Fruit fly (Drosophila melanogaster): ENCODE data around the gene CG15824.

Gene CG15824

DNA sequence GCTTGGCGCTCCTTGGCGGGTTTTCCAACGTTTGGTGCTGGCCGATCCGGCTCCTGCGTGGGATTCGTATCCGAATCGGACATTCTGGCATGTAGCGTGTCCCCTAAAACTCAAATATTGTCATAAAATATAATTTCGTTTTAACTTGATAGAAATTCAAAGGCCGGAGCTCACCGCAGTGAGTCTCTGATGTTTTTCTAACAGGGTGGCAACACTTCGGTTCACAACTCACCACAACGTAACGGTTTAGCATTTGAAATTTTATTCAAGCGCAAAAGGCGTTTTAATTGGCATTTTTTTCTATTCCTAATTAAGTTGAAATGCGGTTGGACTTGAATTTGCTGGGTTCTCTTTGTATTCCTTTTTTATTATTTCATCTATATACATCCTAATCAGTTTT lies at the start of gene CG15824:
CG15824 (minus strand) TSS at position 172 of the 400 bp plus-strand sequence.
- TF ChIP-seq CG17829 (tag; optimal IDR thresholded peaks at IDR 0.05) (no peak), CG16779 (GFP tag; IDR thresholded peaks at IDR 0.05) (no peak), CG6854 (GFP tag; optimal IDR thresholded peaks at IDR 0.05) (no peak), Vsx1 (GFP tag; optimal IDR thresholded peaks at IDR 0.05) (no peak), fd102C (GFP tag; optimal IDR thresholded peaks at IDR 0.05) (no peak), trem (tag; optimal IDR thresholded peaks at IDR 0.05) (peak; percentile 24), dmrt99B (tag; optimal IDR thresholded peaks at IDR 0.05) (no peak), CG4617 (GFP tag; optimal IDR thresholded peaks at IDR 0.05; ENCODE audit: borderline replicate concordance) (no peak), CG17385 (GFP tag; optimal IDR thresholded peaks at IDR 0.05) (no peak), CG11093 (GFP tag; IDR thresholded peaks at IDR 0.05) (no peak), dimm (GFP tag; IDR thresholded peaks at IDR 0.05) (no peak), CG13624 (GFP tag; optimal IDR thresholded peaks at IDR 0.05) (no peak), CoRest (tag; optimal IDR thresholded peaks at IDR 0.05) (no peak), stc (GFP tag; IDR thresholded peaks at IDR 0.05) (no peak), usp (GFP tag; optimal IDR thresholded peaks at IDR 0.05) (no peak), NC2α (GFP tag; optimal IDR thresholded peaks at IDR 0.05) (no peak), Oaz (GFP tag; IDR thresholded peaks at IDR 0.05) (no peak), luna (GFP tag; optimal IDR thresholded peaks at IDR 0.05) (no peak), H2.0 (GFP tag; IDR thresholded peaks at IDR 0.05) (no peak), CG11456 (GFP tag; IDR thresholded peaks at IDR 0.05) (0 out of 3 replicates have a peak, but pooled peaks have one; percentile 41), CTCF (GFP tag; optimal IDR thresholded peaks at IDR 0.05) (peak; percentile 46), Stat92E (GFP tag; optimal IDR thresholded peaks at IDR 0.05) (no peak), Deaf1 (tag; optimal IDR thresholded peaks at IDR 0.05) (no peak), E2f2 (GFP tag; IDR thresholded peaks at IDR 0.05) (peak; percentile 88), CG7786 (GFP tag; optimal IDR thresholded peaks at IDR 0.05) (no peak), cwo (GFP tag; optimal IDR thresholded peaks at IDR 0.05) (no peak), CG8388 (GFP tag; optimal IDR thresholded peaks at IDR 0.05) (no peak), CG12155 (GFP tag; optimal IDR thresholded peaks at IDR 0.05) (no peak), sisA (GFP tag; IDR thresholded peaks at IDR 0.05) (no peak), CG2875 (GFP tag; optimal IDR thresholded peaks at IDR 0.05) (no peak), ewg (GFP tag; optimal IDR thresholded peaks at IDR 0.05) (no peak), org-1 (GFP tag; optimal IDR thresholded peaks at IDR 0.05) (no peak), CG10959 (GFP tag; IDR thresholded peaks at IDR 0.05) (no peak), gro (GFP tag; optimal IDR thresholded peaks at IDR 0.05) (no peak), hth (optimal IDR thresholded peaks at IDR 0.05) (no peak), Lhr (GFP tag; optimal IDR thresholded peaks at IDR 0.05) (peak; percentile 3), Med (GFP tag) (peak; percentile 18), dpn (GFP tag; optimal IDR thresholded peaks at IDR 0.05) (no peak), CG18011 (GFP tag; optimal IDR thresholded peaks at IDR 0.05) (no peak), Dp (GFP tag; optimal IDR thresholded peaks at IDR 0.05) (peak; percentile 79), Hmr (GFP tag; optimal IDR thresholded peaks at IDR 0.05) (no peak), esg (GFP tag; conservative IDR thresholded peaks at IDR 0.05) (no peak), ara (GFP tag; IDR thresholded peaks at IDR 0.05) (no peak), CG2712 (tag; optimal IDR thresholded peaks at IDR 0.05) (no peak), CG10147 (GFP tag; optimal IDR thresholded peaks at IDR 0.05) (no peak), CG31365 (tag; optimal IDR thresholded peaks at IDR 0.05) (no peak), CG4707 (GFP tag; optimal IDR thresholded peaks at IDR 0.05) (no peak), fru (optimal IDR thresholded peaks at IDR 0.05) (no peak), Myb (GFP tag; optimal IDR thresholded peaks at IDR 0.05) (peak; percentile 95), CG8478 (optimal IDR thresholded peaks at IDR 0.05) (no peak), aop (GFP tag; IDR thresholded peaks at IDR 0.05) (no peak), pzg (GFP tag; optimal IDR thresholded peaks at IDR 0.05) (peak; percentile 4), pb (GFP tag; optimal IDR thresholded peaks at IDR 0.05) (no peak), CG32772 (GFP tag; IDR thresholded peaks at IDR 0.05) (no peak)
